Fruit fly (Drosophila melanogaster) whole organism, embryonic: Measurements from ENCODE around the gene crq.

Experiments
- Atf3 ChIP-seq: fragments of 200-800 bp; sonication (Bioruptor generic); optimal IDR thresholded peaks from 3 replicates; lab custom pipeline; 2016; ENCODE audit warnings: missing biosample characterization, missing genetic modification characterization
- CG10979 ChIP-seq: fragments of 200-800 bp; sonication (Bioruptor generic); optimal IDR thresholded peaks from 2 replicates; lab custom pipeline; 2018; ENCODE audit warnings: missing biosample characterization, mild to moderate bottlenecking, missing genetic modification characterization, moderate library complexity
- CG11093 ChIP-seq: fragments of 200-800 bp; sonication (Bioruptor generic); IDR thresholded peaks from 3 replicates; pipeline ENCODE4 v1.3.6; 2022; ENCODE audit warnings: missing biosample characterization, missing genetic modification characterization
- CG12391 ChIP-seq: fragments of 200-800 bp; sonication (Bioruptor generic); optimal IDR thresholded peaks from 3 replicates; lab custom pipeline; 2018; ENCODE audit warnings: missing biosample characterization, mild to moderate bottlenecking, missing genetic modification characterization, moderate library complexity
- CG13894 ChIP-seq: fragments of 200-800 bp; sonication (Bioruptor generic); optimal IDR thresholded peaks from 3 replicates; lab custom pipeline; 2018; ENCODE audit warnings: missing biosample characterization, mild to moderate bottlenecking, missing genetic modification characterization, moderate library complexity
- CG14014 ChIP-seq: fragments of 200-800 bp; sonication (Bioruptor generic); IDR thresholded peaks from 2 replicates; pipeline ENCODE4 v1.3.6; 2022; ENCODE audit warnings: missing biosample characterization, missing genetic modification characterization
- CG14050 ChIP-seq: fragments of 200-800 bp; sonication (Bioruptor generic); IDR thresholded peaks from 3 replicates; pipeline ENCODE4 v1.3.6; 2022; ENCODE audit warnings: missing biosample characterization, missing genetic modification characterization
- CG14441 ChIP-seq: fragments of 200-800 bp; sonication (Bioruptor generic); IDR thresholded peaks from 2 replicates; pipeline ENCODE4 v1.3.6; 2022; ENCODE audit warnings: missing biosample characterization, missing genetic modification characterization
- CG14710 ChIP-seq: fragments of 200-800 bp; sonication (Bioruptor generic); optimal IDR thresholded peaks from 3 replicates; lab custom pipeline; 2019; ENCODE audit warnings: missing biosample characterization, mild to moderate bottlenecking, missing genetic modification characterization, moderate library complexity
- CG15514 ChIP-seq: fragments of 200-800 bp; sonication (Bioruptor generic); optimal IDR thresholded peaks from 3 replicates; lab custom pipeline; 2017; ENCODE audit warnings: missing biosample characterization, missing genetic modification characterization, mild to moderate bottlenecking, moderate library complexity, missing genetic modification reagents
- CG1603 ChIP-seq: fragments of 200-800 bp; sonication (Bioruptor generic); optimal IDR thresholded peaks from 2 replicates; lab custom pipeline; 2019; ENCODE audit warnings: missing biosample characterization, mild to moderate bottlenecking, missing genetic modification characterization, moderate library complexity
- CG32772 ChIP-seq: fragments of 200-800 bp; sonication (Bioruptor generic); IDR thresholded peaks from 2 replicates; pipeline ENCODE4 v1.3.6; 2022; ENCODE audit warnings: missing biosample characterization, missing genetic modification characterization
- CG4730 ChIP-seq: fragments of 200-800 bp; sonication (Bioruptor generic); IDR thresholded peaks from 2 replicates; pipeline ENCODE4 v1.3.6; 2022; ENCODE audit warnings: missing biosample characterization, missing genetic modification characterization
- CG4820 ChIP-seq: fragments of 200-800 bp; sonication (Bioruptor generic); optimal IDR thresholded peaks from 3 replicates; lab custom pipeline; 2016; ENCODE audit warnings: missing biosample characterization, missing genetic modification characterization
- CG7839 ChIP-seq: fragments of 200-800 bp; sonication (Bioruptor generic); optimal IDR thresholded peaks from 3 replicates; lab custom pipeline; 2018; ENCODE audit warnings: missing biosample characterization, mild to moderate bottlenecking, missing genetic modification characterization, moderate library complexity
- CG8359 ChIP-seq: fragments of 200-800 bp; sonication (Bioruptor generic); optimal IDR thresholded peaks from 2 replicates; lab custom pipeline; 2017; ENCODE audit warnings: missing biosample characterization, mild to moderate bottlenecking, missing genetic modification characterization, borderline replicate concordance
- CG8388 ChIP-seq: fragments of 200-800 bp; sonication (Bioruptor generic); optimal IDR thresholded peaks from 2 replicates; lab custom pipeline; 2019; ENCODE audit warnings: missing biosample characterization, mild to moderate bottlenecking, missing genetic modification characterization, moderate library complexity
- CG8765 ChIP-seq: fragments of 200-800 bp; sonication (Bioruptor generic); IDR thresholded peaks from 2 replicates; pipeline ENCODE4 v1.3.6; 2022; ENCODE audit warnings: missing biosample characterization, missing genetic modification characterization
- CG8944 ChIP-seq: fragments of 200-800 bp; sonication (Bioruptor generic); optimal IDR thresholded peaks from 3 replicates; lab custom pipeline; 2016; ENCODE audit warnings: missing biosample characterization, missing genetic modification characterization
- CG9437 ChIP-seq: fragments of 200-800 bp; sonication (Bioruptor generic); optimal IDR thresholded peaks from 2 replicates; lab custom pipeline; 2018; ENCODE audit warnings: missing biosample characterization, mild to moderate bottlenecking, missing genetic modification characterization
- CHES-1-like ChIP-seq: fragments of 200-800 bp; sonication (Bioruptor generic); optimal IDR thresholded peaks from 2 replicates; lab custom pipeline; 2016; ENCODE audit warnings: missing biosample characterization, missing genetic modification characterization
- Ets97D ChIP-seq: fragments of 200-800 bp; sonication (Bioruptor generic); optimal IDR thresholded peaks from 3 replicates; lab custom pipeline; 2016; ENCODE audit warnings: missing biosample characterization, missing genetic modification characterization
- HLH4C ChIP-seq: fragments of 200-800 bp; sonication (Bioruptor generic); IDR thresholded peaks from 3 replicates; pipeline ENCODE4 v1.3.6; 2022; ENCODE audit warnings: missing biosample characterization, missing genetic modification characterization; ENCODE audit not compliant: partially characterized antibody
- HLH54F ChIP-seq: fragments of 200-800 bp; sonication (Bioruptor generic); optimal IDR thresholded peaks from 3 replicates; lab custom pipeline; 2016; ENCODE audit warnings: missing biosample characterization, missing genetic modification characterization
- HLHmδ ChIP-seq: fragments of 200-800 bp; sonication (Bioruptor generic); optimal IDR thresholded peaks from 2 replicates; lab custom pipeline; 2018; ENCODE audit warnings: missing biosample characterization, mild to moderate bottlenecking, missing genetic modification characterization, moderate library complexity
- Hr3 ChIP-seq: fragments of 200-800 bp; sonication (Bioruptor generic); optimal IDR thresholded peaks from 3 replicates; lab custom pipeline; 2016; ENCODE audit warnings: missing biosample characterization, missing genetic modification characterization
- Hr78 ChIP-seq, 2 experiments: fragments of 200-800 bp in 1 of 2; fragments of >200 bp in 1 of 2; sonication (Bioruptor generic) in 1 of 2; optimal IDR thresholded peaks; 2 replicates each; lab custom pipeline; 2017 to 2019; ENCODE audit warnings: missing biosample characterization in 2 of 2, missing genetic modification characterization in 2 of 2, mild to moderate bottlenecking in 1 of 2, moderate library complexity in 1 of 2
- Kr ChIP-seq: fragments of 200-800 bp; sonication (Bioruptor generic); optimal IDR thresholded peaks from 2 replicates; lab custom pipeline; 2017; ENCODE audit warnings: missing biosample characterization, mild to moderate bottlenecking, missing genetic modification characterization
- Mad ChIP-seq: fragments of 200-800 bp; sonication (Bioruptor generic); optimal IDR thresholded peaks from 2 replicates; lab custom pipeline; 2016; ENCODE audit warnings: missing biosample characterization, missing genetic modification characterization
- Optix ChIP-seq: fragments of 200-800 bp; sonication (Bioruptor generic); IDR thresholded peaks from 3 replicates; pipeline ENCODE4 v1.3.6; 2022; ENCODE audit warnings: missing biosample characterization, missing genetic modification characterization
- Trl ChIP-seq, 3 experiments: fragments of >200 bp in 2 of 3; fragments of 200-800 bp in 1 of 3; sonication (Bioruptor generic) in 1 of 3; optimal IDR thresholded peaks; 2 replicates in 1 of 3; 3 replicates in 2 of 3; lab custom pipeline; 2016 to 2017; ENCODE audit warnings: missing biosample characterization in 1 of 3, missing genetic modification characterization in 1 of 3
- YL-1 ChIP-seq: fragments of 200-800 bp; sonication (Bioruptor generic); optimal IDR thresholded peaks from 3 replicates; lab custom pipeline; 2017; ENCODE audit warnings: missing biosample characterization, mild to moderate bottlenecking, missing genetic modification characterization
- bowl ChIP-seq: fragments of 200-800 bp; sonication (Bioruptor generic); IDR thresholded peaks from 2 replicates; pipeline ENCODE4 v1.3.6; 2022; ENCODE audit warnings: missing biosample characterization, missing genetic modification characterization
- da ChIP-seq: fragments of 200-800 bp; sonication (Bioruptor generic); optimal IDR thresholded peaks from 2 replicates; lab custom pipeline; 2016; ENCODE audit warnings: missing biosample characterization, missing genetic modification characterization
- esg ChIP-seq: fragments of 200-800 bp; sonication (Bioruptor generic); conservative IDR thresholded peaks from 2 replicates; pipeline ENCODE4 v1.3.6; 2022; ENCODE audit warnings: missing biosample characterization, missing genetic modification characterization
- fru ChIP-seq: fragments of >200 bp; optimal IDR thresholded peaks from 2 replicates; lab custom pipeline; 2017
- gt ChIP-seq: fragments of 200-800 bp; sonication (Bioruptor generic); IDR thresholded peaks from 2 replicates; pipeline ENCODE4 v1.3.6; 2022; ENCODE audit warnings: missing biosample characterization, missing genetic modification characterization
- insv ChIP-seq, 2 experiments: fragments of 200-800 bp; sonication (Bioruptor generic); optimal IDR thresholded peaks; 3 replicates each; lab custom pipeline; 2016 to 2018; ENCODE audit warnings: missing biosample characterization in 2 of 2, missing genetic modification characterization in 2 of 2
- lab ChIP-seq: fragments of 200-800 bp; sonication (Bioruptor generic); optimal IDR thresholded peaks from 3 replicates; lab custom pipeline; 2017; ENCODE audit warnings: missing biosample characterization, missing genetic modification characterization, mild to moderate bottlenecking, moderate library complexity, missing genetic modification reagents
- lbe ChIP-seq: fragments of 200-800 bp; sonication (Bioruptor generic); optimal IDR thresholded peaks from 2 replicates; lab custom pipeline; 2016; ENCODE audit warnings: missing biosample characterization, mild to moderate bottlenecking, missing genetic modification characterization
- nerfin-1 ChIP-seq: fragments of 200-800 bp; sonication (Bioruptor generic); optimal IDR thresholded peaks from 3 replicates; lab custom pipeline; 2019; ENCODE audit warnings: missing biosample characterization, mild to moderate bottlenecking, missing genetic modification characterization, moderate library complexity
- p53 ChIP-seq: fragments of 200-800 bp; sonication (Bioruptor generic); optimal IDR thresholded peaks from 2 replicates; lab custom pipeline; 2016; ENCODE audit warnings: missing biosample characterization, missing genetic modification characterization
- pfk ChIP-seq: fragments of 200-800 bp; sonication (Bioruptor generic); optimal IDR thresholded peaks from 2 replicates; lab custom pipeline; 2018; ENCODE audit warnings: missing biosample characterization, mild to moderate bottlenecking, missing genetic modification characterization, moderate library complexity
- pnt ChIP-seq: fragments of 200-800 bp; sonication (Bioruptor generic); optimal IDR thresholded peaks from 3 replicates; lab custom pipeline; 2016; ENCODE audit warnings: missing biosample characterization, missing genetic modification characterization
- sens-2 ChIP-seq: fragments of 200-800 bp; sonication (Bioruptor generic); IDR thresholded peaks from 2 replicates; pipeline ENCODE4 v1.3.6; 2022; ENCODE audit warnings: missing biosample characterization, missing genetic modification characterization
- slp2 ChIP-seq: fragments of 200-800 bp; sonication (Bioruptor generic); optimal IDR thresholded peaks from 2 replicates; lab custom pipeline; 2016; ENCODE audit warnings: missing biosample characterization, missing genetic modification characterization
- stc ChIP-seq: fragments of 200-800 bp; sonication (Bioruptor generic); IDR thresholded peaks from 2 replicates; pipeline ENCODE4 v1.3.6; 2022; ENCODE audit warnings: missing biosample characterization, missing genetic modification characterization
- wor ChIP-seq: fragments of 200-800 bp; sonication (Bioruptor generic); IDR thresholded peaks from 2 replicates; pipeline ENCODE4 v1.3.6; 2022; ENCODE audit warnings: missing biosample characterization, missing genetic modification characterization
- z ChIP-seq: fragments of 200-800 bp; sonication (Bioruptor generic); IDR thresholded peaks from 3 replicates; pipeline ENCODE4 v1.3.6; 2022; ENCODE audit warnings: missing biosample characterization, missing genetic modification characterization

The crq gene

DNA sequence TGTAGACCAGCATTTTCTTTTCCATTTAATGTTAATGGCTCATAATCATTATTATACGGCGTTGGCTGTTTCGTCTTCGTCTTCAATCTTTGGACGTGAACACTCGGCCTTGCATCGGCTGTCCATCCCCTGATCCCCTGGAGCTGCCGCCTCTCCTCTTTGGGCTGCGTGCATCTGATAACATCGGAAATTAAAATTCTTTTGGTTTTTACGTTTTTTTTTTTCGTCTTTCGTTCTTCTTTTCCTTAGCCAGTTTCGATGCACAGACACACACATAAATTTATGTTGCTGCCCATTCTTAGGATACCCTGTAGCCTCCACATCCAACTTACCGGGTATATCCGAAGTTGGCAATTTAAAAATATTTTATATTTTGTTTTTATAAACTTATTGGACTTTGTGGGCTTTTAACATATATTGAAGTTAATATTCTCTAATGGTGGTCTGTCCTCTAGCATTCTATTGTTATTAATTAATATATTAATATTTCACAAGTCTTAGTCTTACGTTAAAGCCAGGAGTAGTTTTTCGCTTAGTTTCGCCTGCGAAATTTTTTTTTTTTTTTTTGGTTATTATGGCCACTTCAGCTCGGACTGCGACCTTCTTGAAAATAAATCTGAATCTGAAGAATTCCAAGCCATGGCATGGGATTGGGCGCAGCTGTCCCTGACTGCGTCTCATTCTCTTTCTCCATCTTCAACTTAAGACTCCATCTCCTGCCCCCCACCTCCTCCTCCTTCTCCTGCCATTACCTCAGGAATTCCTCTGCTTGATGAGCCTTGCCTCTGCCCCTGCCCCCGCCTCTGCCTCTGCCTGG, 12.0 kb downstream of the crq start (continued):
- peak; percentile 58 for TF ChIP-seq CG8388 (GFP tag; lab: Kevin White, UChicago)
- no peak for TF ChIP-seq CG8359 (GFP tag; lab: Kevin White, UChicago)
- no peak for TF ChIP-seq fru (lab: Kevin White, UChicago)
- no peak for TF ChIP-seq da
- TF ChIP-seq CHES-1-like, result no peak
- TF ChIP-seq CG8765, result peak; percentile 14; the same call in 1 of the 2 replicates
- TF ChIP-seq pfk (GFP tag; lab: Kevin White, UChicago), result no peak
- no peak for TF ChIP-seq pnt (GFP tag; lab: Kevin White, UChicago)
- no peak for TF ChIP-seq CG32772 (GFP tag; lab: Robert Waterston, UW)
- TF ChIP-seq CG9437 (GFP tag; lab: Kevin White, UChicago), result peak; percentile 27
- no peak for TF ChIP-seq HLH54F (GFP tag; lab: Kevin White, UChicago)
- no peak for TF ChIP-seq Ets97D (GFP tag; lab: Kevin White, UChicago)
- no peak for TF ChIP-seq HLHmδ
- peak; percentile 38 for TF ChIP-seq Hr3 (GFP tag; lab: Kevin White, UChicago)
- TF ChIP-seq Hr78 (GFP tag; optimal IDR thresholded peaks at IDR 0.05; lab: Kevin White, UChicago), result no peak
- no peak for TF ChIP-seq slp2 (GFP tag; lab: Kevin White, UChicago)
- peak; percentile 52 for TF ChIP-seq CG7839 (tag; lab: Kevin White, UChicago)
- no peak for TF ChIP-seq CG1603 (tag; lab: Kevin White, UChicago)
- TF ChIP-seq CG4820 (GFP tag; lab: Kevin White, UChicago), result peak; percentile 1
- peak; percentile 88 for TF ChIP-seq CG10979 (tag; lab: Kevin White, UChicago)
- TF ChIP-seq CG14014, result no peak
- no peak for TF ChIP-seq CG15514
- TF ChIP-seq Optix, result peak; percentile 29; the same call in 1 of the 3 replicates
- no peak for TF ChIP-seq Trl (optimal IDR thresholded peaks at IDR 0.05; lab: Kevin White, UChicago)
- TF ChIP-seq Trl (GFP tag; optimal IDR thresholded peaks at IDR 0.05; lab: Kevin White, UChicago), result no peak
- no peak for TF ChIP-seq gt (GFP tag; lab: Robert Waterston, UW)
- TF ChIP-seq sens-2 (GFP tag; lab: Robert Waterston, UW), result no peak
- TF ChIP-seq Kr (GFP tag; lab: Kevin White, UChicago), result peak; percentile 18
- no peak for TF ChIP-seq YL-1 (GFP tag; lab: Kevin White, UChicago)
- TF ChIP-seq CG11093 (GFP tag; lab: Robert Waterston, UW), result peak; percentile 44; the same call in 1 of the 3 replicates
- TF ChIP-seq HLH4C (GFP tag; lab: Robert Waterston, UW), result no peak
- peak; percentile 74 for TF ChIP-seq CG12391 (tag; lab: Kevin White, UChicago)
- no peak for TF ChIP-seq insv (GFP tag; optimal IDR thresholded peaks at IDR 0.05; lab: Kevin White, UChicago)
- TF ChIP-seq CG13894 (tag; lab: Kevin White, UChicago), result no peak
- TF ChIP-seq nerfin-1 (tag; lab: Kevin White, UChicago), result no peak
- TF ChIP-seq Atf3, result no peak
- no peak for TF ChIP-seq stc (GFP tag; lab: Robert Waterston, UW)
- no peak for TF ChIP-seq Mad (GFP tag; lab: Kevin White, UChicago)
- no peak for TF ChIP-seq CG14441 (GFP tag; lab: Robert Waterston, UW)
- no peak for TF ChIP-seq CG4730 (GFP tag; lab: Robert Waterston, UW)
- TF ChIP-seq z, result no peak
- peak; percentile 17; the same call in 1 of the 2 replicates for TF ChIP-seq esg
- peak; percentile 82 for TF ChIP-seq CG14710 (tag; lab: Kevin White, UChicago)
- TF ChIP-seq p53 (GFP tag; lab: Kevin White, UChicago), result no peak
- no peak for TF ChIP-seq lab (GFP tag; lab: Kevin White, UChicago)
- no peak for TF ChIP-seq wor (GFP tag; lab: Robert Waterston, UW)
- TF ChIP-seq CG14050, result no peak
- no peak for TF ChIP-seq bowl (GFP tag; lab: Robert Waterston, UW)
- peak; percentile 85 for TF ChIP-seq lbe (GFP tag; lab: Kevin White, UChicago)
- TF ChIP-seq CG8944 (GFP tag; lab: Kevin White, UChicago), result no peak
